Fruit fly (Drosophila melanogaster): ENCODE data around the gene CG1544.

CG1544 gene

DNA sequence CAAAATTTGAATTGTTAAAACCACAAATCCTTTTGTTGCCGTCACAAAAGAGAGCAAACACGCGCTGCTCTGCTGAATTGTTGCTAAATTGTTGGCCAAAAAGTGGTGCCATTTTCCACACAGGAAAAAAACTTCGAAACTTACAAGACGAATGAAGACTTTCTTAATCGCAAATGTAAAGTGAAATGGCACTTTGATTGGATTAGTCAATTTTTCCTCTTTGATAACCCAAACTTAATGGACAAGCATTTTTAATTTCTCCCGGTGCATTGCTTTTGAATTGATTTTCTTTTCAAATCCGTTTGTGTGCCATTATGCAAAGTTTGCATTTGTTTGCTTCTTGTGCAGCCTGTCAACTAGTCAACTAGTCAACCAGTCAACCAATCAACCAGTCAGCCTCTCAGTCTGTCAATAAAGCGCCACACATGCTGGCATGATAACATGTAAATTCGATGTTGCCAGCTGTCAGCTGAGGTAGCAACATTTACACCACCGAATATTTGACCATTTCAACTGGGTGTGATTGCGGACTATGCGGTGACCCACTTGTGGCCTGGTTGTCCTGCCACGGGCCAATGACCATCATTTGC is 46.5 kb downstream of the CG1544 start:
- TF ChIP-seq CG3163 (GFP tag; optimal IDR thresholded peaks at IDR 0.05), result no peak
- no peak for TF ChIP-seq bcd (GFP tag; optimal IDR thresholded peaks at IDR 0.05)
- no peak for TF ChIP-seq ftz-f1 (GFP tag; optimal IDR thresholded peaks at IDR 0.05)
- no peak for TF ChIP-seq CG1529 (GFP tag; optimal IDR thresholded peaks at IDR 0.05)
- peak in 1 of 2 experiments; percentile 17 for TF ChIP-seq Hr51 (GFP tag; optimal IDR thresholded peaks at IDR 0.05)
- TF ChIP-seq Adf1 (GFP tag; IDR thresholded peaks at IDR 0.05), result no peak
- peak; percentile 68 for TF ChIP-seq Drgx (GFP tag; IDR thresholded peaks at IDR 0.05)
- TF ChIP-seq CG8924 (tag; optimal IDR thresholded peaks at IDR 0.05), result no peak
- TF ChIP-seq tgo (GFP tag; IDR thresholded peaks at IDR 0.05), result no peak
- no peak for TF ChIP-seq ind (GFP tag; optimal IDR thresholded peaks at IDR 0.05)
- TF ChIP-seq nmo (GFP tag; optimal IDR thresholded peaks at IDR 0.05), result no peak
- no peak for TF ChIP-seq CG11695 (GFP tag; IDR thresholded peaks at IDR 0.05)
- TF ChIP-seq so (GFP tag; IDR thresholded peaks at IDR 0.05), result no peak
- no peak for TF ChIP-seq ara (GFP tag; IDR thresholded peaks at IDR 0.05)
- TF ChIP-seq CG34376 (GFP tag; optimal IDR thresholded peaks at IDR 0.05), result no peak
- 0 out of 3 replicates have a peak, but pooled peaks have one; percentile 25 for TF ChIP-seq ci (GFP tag; IDR thresholded peaks at IDR 0.05)
- TF ChIP-seq CG31441 (GFP tag; IDR thresholded peaks at IDR 0.05), result no peak
- TF ChIP-seq CHES-1-like (GFP tag; optimal IDR thresholded peaks at IDR 0.05), result no peak
- no peak for TF ChIP-seq ase (GFP tag; IDR thresholded peaks at IDR 0.05)
- no peak for TF ChIP-seq Scr (GFP tag; IDR thresholded peaks at IDR 0.05; ENCODE audit: partially characterized antibody)
- peak; percentile 8 for TF ChIP-seq CG11504 (tag; optimal IDR thresholded peaks at IDR 0.05)
- no peak for TF ChIP-seq Side (GFP tag; optimal IDR thresholded peaks at IDR 0.05)
- TF ChIP-seq Dll (GFP tag; IDR thresholded peaks at IDR 0.05; ENCODE audit: partially characterized antibody), result no peak
- peak; percentile 99 for TF ChIP-seq CG8281 (tag; optimal IDR thresholded peaks at IDR 0.05)
- no peak for TF ChIP-seq CG4854 (GFP tag; optimal IDR thresholded peaks at IDR 0.05)
- TF ChIP-seq Sox102F (GFP tag; optimal IDR thresholded peaks at IDR 0.05), result peak; percentile 8
- TF ChIP-seq Xrp1 (GFP tag; IDR thresholded peaks at IDR 0.05), result 0 out of 2 replicates have a peak, but pooled peaks have one; percentile 18
- no peak for TF ChIP-seq Mad (GFP tag; optimal IDR thresholded peaks at IDR 0.05)
- peak in 1 of 2 experiments; percentile 72 for TF ChIP-seq eve (GFP tag; optimal IDR thresholded peaks at IDR 0.05)
- no peak for TF ChIP-seq vnd (GFP tag; IDR thresholded peaks at IDR 0.05; ENCODE audit: partially characterized antibody)
- TF ChIP-seq CG6854 (GFP tag; optimal IDR thresholded peaks at IDR 0.05), result no peak
- TF ChIP-seq CG1024 (GFP tag; IDR thresholded peaks at IDR 0.05), result no peak
- no peak for TF ChIP-seq CG10274 (GFP tag; optimal IDR thresholded peaks at IDR 0.05)
- TF ChIP-seq CG8290 (GFP tag; optimal IDR thresholded peaks at IDR 0.05), result no peak
- no peak for TF ChIP-seq CG8290 (tag; optimal IDR thresholded peaks at IDR 0.05)
- TF ChIP-seq dmrt99B (tag; optimal IDR thresholded peaks at IDR 0.05), result peak; percentile 12
- TF ChIP-seq CG4360 (GFP tag; IDR thresholded peaks at IDR 0.05), result no peak
- no peak for TF ChIP-seq Gsc (GFP tag; IDR thresholded peaks at IDR 0.05)

DNA sequence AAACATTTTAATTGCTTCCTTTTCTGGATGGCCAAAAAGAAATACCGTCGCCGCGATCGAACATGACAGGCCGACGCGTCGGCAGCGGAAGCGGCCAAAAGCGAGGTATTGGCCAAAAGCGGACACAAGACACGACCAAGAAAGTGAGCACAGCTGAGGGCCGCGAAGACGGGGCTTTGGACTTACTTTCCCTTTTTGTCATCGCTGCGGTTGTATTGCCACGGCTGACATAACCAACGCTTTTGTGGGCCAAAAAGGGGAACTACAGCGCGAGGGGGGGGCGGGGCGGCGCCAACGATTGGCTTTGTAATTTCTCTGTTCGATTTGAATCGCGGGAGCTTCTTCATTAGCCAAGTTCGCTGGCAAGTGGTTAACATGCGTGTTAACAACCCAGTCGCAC is 49.1 kb downstream of the CG1544 start:
- no peak for TF ChIP-seq chn (GFP tag; optimal IDR thresholded peaks at IDR 0.05)
- no peak for TF ChIP-seq CG2120 (GFP tag; optimal IDR thresholded peaks at IDR 0.05)
- TF ChIP-seq D19B (GFP tag; optimal IDR thresholded peaks at IDR 0.05), result no peak
- peak in 1 of 2 experiments; percentile 41 for TF ChIP-seq Pdp1 (GFP tag; optimal IDR thresholded peaks at IDR 0.05)
- no peak for TF ChIP-seq Abd-B (GFP tag; optimal IDR thresholded peaks at IDR 0.05)
- no peak for TF ChIP-seq chm (GFP tag; IDR thresholded peaks at IDR 0.05)
- TF ChIP-seq Blimp-1 (GFP tag; optimal IDR thresholded peaks at IDR 0.05), result peak; percentile 92
- TF ChIP-seq pros (GFP tag; optimal IDR thresholded peaks at IDR 0.05), result peak; percentile 26
- TF ChIP-seq fru (optimal IDR thresholded peaks at IDR 0.05), result no peak
- no peak for TF ChIP-seq CG17802 (tag; optimal IDR thresholded peaks at IDR 0.05)
- no peak for TF ChIP-seq sens-2 (GFP tag; IDR thresholded peaks at IDR 0.05)
- TF ChIP-seq CG11560 (tag; IDR thresholded peaks at IDR 0.05), result 0 out of 3 replicates have a peak, but pooled peaks have one; percentile 8
- TF ChIP-seq Dip3 (GFP tag; optimal IDR thresholded peaks at IDR 0.05), result no peak
- TF ChIP-seq al (GFP tag; IDR thresholded peaks at IDR 0.05), result no peak
- no peak for TF ChIP-seq CG1233 (GFP tag; optimal IDR thresholded peaks at IDR 0.05)
- no peak for TF ChIP-seq CG12659 (GFP tag; optimal IDR thresholded peaks at IDR 0.05)
